Worm (Caenorhabditis elegans) whole organism, mixed stage, embryonic: ENCODE data around the gene ced-6.

Source experiments
- ces-1 ChIP-seq: fragments of 150-350 bp; optimal IDR thresholded peaks from 2 replicates; lab custom pipeline; 2014; ENCODE audit warnings: missing biosample characterization, missing genetic modification reagents, missing genetic modification characterization
- elt-3 ChIP-seq: fragments of 150-350 bp; optimal IDR thresholded peaks from 2 replicates; lab custom pipeline; 2014; ENCODE audit warnings: missing biosample characterization, missing genetic modification characterization
- ham-2 ChIP-seq: fragments of 200-800 bp; sonication (Bioruptor generic); optimal IDR thresholded peaks from 2 replicates; lab custom pipeline; 2018; ENCODE audit warnings: mild to moderate bottlenecking, missing genetic modification characterization, missing compliant biosample characterization
- lsy-2 ChIP-seq: fragments of 150-350 bp; optimal IDR thresholded peaks from 2 replicates; lab custom pipeline; 2014; ENCODE audit warnings: missing biosample characterization, missing genetic modification characterization
- mep-1 ChIP-seq: fragments of 150-350 bp; optimal IDR thresholded peaks from 2 replicates; lab custom pipeline; 2017; ENCODE audit warnings: missing biosample characterization, missing genetic modification reagents, missing genetic modification characterization, inconsistent platforms
- pha-4 ChIP-seq: fragments of 150-350 bp; optimal IDR thresholded peaks from 2 replicates; lab custom pipeline; 2018; ENCODE audit warnings: missing biosample characterization, missing genetic modification reagents, missing genetic modification characterization
- unc-62 ChIP-seq: fragments of 150-350 bp; optimal IDR thresholded peaks from 2 replicates; lab custom pipeline; 2014; ENCODE audit warnings: missing biosample characterization, missing genetic modification reagents, missing genetic modification characterization
- ztf-11 ChIP-seq: fragments of 150-350 bp; optimal IDR thresholded peaks from 2 replicates; lab custom pipeline; 2014; ENCODE audit warnings: missing biosample characterization, missing genetic modification characterization

- no peak for TF ChIP-seq elt-3
- no peak for TF ChIP-seq mep-1 (tag; lab: Kevin White, UChicago)
- no peak for TF ChIP-seq unc-62 (GFP tag; lab: Kevin White, UChicago)
- no peak for TF ChIP-seq ces-1 (GFP tag; lab: Kevin White, UChicago)
- TF ChIP-seq pha-4 (tag; lab: Kevin White, UChicago) = no peak
- TF ChIP-seq ham-2 (GFP tag; lab: Kevin White, UChicago) = no peak
- TF ChIP-seq ztf-11 (tag; lab: Kevin White, UChicago) = no peak
- TF ChIP-seq lsy-2 (tag; lab: Kevin White, UChicago) = no peak
These were observed 8.5 kb downstream of the ced-6 start, which contains the start of gene xnd-1 for ce11 chrIII:5604080-5604479.
